Worm (Caenorhabditis elegans) whole organism, young adult: Measurements from ENCODE around the gene luc-7L3.

ENCODE experiments used
- B0019.2 ChIP-seq: fragments of 200-800 bp; sonication (Bioruptor generic); conservative IDR thresholded peaks from 2 replicates; pipeline ENCODE4 v1.3.6; 2022; ENCODE audit warnings: missing genetic modification reagents, missing genetic modification characterization, missing compliant biosample characterization
- B0261.1 ChIP-seq: sonication (generic microtip); optimal IDR thresholded peaks from 2 replicates; lab custom pipeline; 2016; ENCODE audit warnings: mild to moderate bottlenecking, missing genetic modification characterization, moderate library complexity, missing compliant biosample characterization
- C17E4.6 ChIP-seq: fragments of 200-800 bp; sonication (Bioruptor generic); IDR thresholded peaks from 2 replicates; pipeline ENCODE4 v1.3.6; 2022; ENCODE audit warnings: missing genetic modification reagents, missing genetic modification characterization, missing compliant biosample characterization
- D2030.7 ChIP-seq: fragments of 200-800 bp; sonication (Bioruptor generic); IDR thresholded peaks from 2 replicates; pipeline ENCODE4 v1.3.6; 2022; ENCODE audit warnings: missing genetic modification reagents, missing genetic modification characterization, missing compliant biosample characterization
- F37B4.10 ChIP-seq: fragments of 200-800 bp; sonication (Bioruptor generic); IDR thresholded peaks from 2 replicates; pipeline ENCODE4 v1.3.6; 2022; ENCODE audit warnings: missing genetic modification characterization, missing compliant biosample characterization
- F55B11.4 ChIP-seq: sonication (generic microtip); optimal IDR thresholded peaks from 2 replicates; lab custom pipeline; 2016; ENCODE audit warnings: missing compliant biosample characterization, missing genetic modification characterization, borderline replicate concordance; ENCODE audit not compliant: insufficient read depth
- Y53F4B.3 ChIP-seq: fragments of 200-800 bp; sonication (Bioruptor generic); IDR thresholded peaks from 2 replicates; pipeline ENCODE4 v1.3.6; 2022; ENCODE audit warnings: missing genetic modification reagents, missing genetic modification characterization, missing compliant biosample characterization
- ZK185.1 ChIP-seq: sonication (generic microtip); optimal IDR thresholded peaks from 2 replicates; lab custom pipeline; 2016; ENCODE audit warnings: mild to moderate bottlenecking, missing genetic modification characterization, missing compliant biosample characterization; ENCODE audit not compliant: poor library complexity, severe bottlenecking
- aptf-2 ChIP-seq: fragments of 200-800 bp; sonication (Bioruptor generic); conservative IDR thresholded peaks from 2 replicates; pipeline ENCODE4 v1.3.6; 2022; ENCODE audit warnings: missing genetic modification reagents, missing genetic modification characterization, missing compliant biosample characterization
- athp-1 ChIP-seq: sonication (generic microtip); optimal IDR thresholded peaks from 2 replicates; lab custom pipeline; 2017; ENCODE audit warnings: mild to moderate bottlenecking, missing genetic modification characterization, missing compliant biosample characterization
- attf-3 ChIP-seq: fragments of 200-800 bp; sonication (Bioruptor generic); conservative IDR thresholded peaks from 2 replicates; pipeline ENCODE4 v1.3.6; 2022; ENCODE audit warnings: missing genetic modification reagents, missing genetic modification characterization, missing compliant biosample characterization
- attf-5 ChIP-seq: fragments of 200-800 bp; sonication (Bioruptor generic); optimal IDR thresholded peaks from 2 replicates; lab custom pipeline; 2018; ENCODE audit warnings: mild to moderate bottlenecking, missing genetic modification characterization, missing compliant biosample characterization
- ceh-100 ChIP-seq: fragments of 200-800 bp; sonication (Bioruptor generic); IDR thresholded peaks from 2 replicates; pipeline ENCODE4 v1.3.6; 2022; ENCODE audit warnings: missing genetic modification reagents, missing genetic modification characterization, missing compliant biosample characterization
- ceh-91 ChIP-seq: fragments of 200-800 bp; sonication (Bioruptor generic); IDR thresholded peaks from 2 replicates; pipeline ENCODE4 v1.3.6; 2022; ENCODE audit warnings: missing genetic modification reagents, missing genetic modification characterization, missing compliant biosample characterization
- egl-44 ChIP-seq: fragments of 200-800 bp; sonication (Bioruptor generic); IDR thresholded peaks from 2 replicates; pipeline ENCODE4 v1.3.6; 2022; ENCODE audit warnings: missing genetic modification reagents, missing genetic modification characterization, missing compliant biosample characterization
- ets-4 ChIP-seq: fragments of 200-800 bp; sonication (Bioruptor generic); optimal IDR thresholded peaks from 2 replicates; lab custom pipeline; 2018; ENCODE audit warnings: mild to moderate bottlenecking, missing genetic modification characterization, missing compliant biosample characterization
- hmg-1.2 ChIP-seq: fragments of 200-800 bp; sonication (Bioruptor generic); IDR thresholded peaks from 2 replicates; pipeline ENCODE4 v1.3.6; 2022; ENCODE audit warnings: missing genetic modification reagents, missing genetic modification characterization, missing compliant biosample characterization
- hrde-1 ChIP-seq: sonication (generic microtip); optimal IDR thresholded peaks from 2 replicates; lab custom pipeline; 2016; ENCODE audit warnings: missing genetic modification characterization, mild to moderate bottlenecking, missing compliant biosample characterization, moderate library complexity, missing genotype, missing genetic modification reagents, borderline replicate concordance
- let-607 ChIP-seq, 2 experiments: fragments of 200-800 bp in 1 of 2; sonication (Bioruptor generic) in 1 of 2; sonication (generic microtip) in 1 of 2; optimal IDR thresholded peaks; 2 replicates each; lab custom pipeline; 2016 to 2018; ENCODE audit warnings: mild to moderate bottlenecking in 2 of 2, missing compliant biosample characterization in 2 of 2, missing genetic modification characterization in 2 of 2, moderate library complexity in 2 of 2, missing genotype in 1 of 2
- lin-40 ChIP-seq: sonication (generic microtip); optimal IDR thresholded peaks from 2 replicates; lab custom pipeline; 2016; ENCODE audit warnings: missing genetic modification characterization, mild to moderate bottlenecking, missing compliant biosample characterization, missing genotype, missing genetic modification reagents
- lsl-1 ChIP-seq: fragments of 200-800 bp; sonication (Bioruptor generic); optimal IDR thresholded peaks from 2 replicates; lab custom pipeline; 2018; ENCODE audit warnings: mild to moderate bottlenecking, missing genetic modification characterization, moderate library complexity, missing compliant biosample characterization
- madf-3 ChIP-seq: fragments of 200-800 bp; sonication (Bioruptor generic); IDR thresholded peaks from 2 replicates; pipeline ENCODE4 v1.3.6; 2022; ENCODE audit warnings: missing genetic modification reagents, missing genetic modification characterization, missing compliant biosample characterization
- mcd-1 ChIP-seq: fragments of 200-800 bp; sonication (Bioruptor generic); IDR thresholded peaks from 2 replicates; pipeline ENCODE4 v1.3.6; 2022; ENCODE audit warnings: missing genetic modification reagents, missing genetic modification characterization, missing compliant biosample characterization
- nfya-2 ChIP-seq: fragments of 200-800 bp; sonication (Bioruptor generic); IDR thresholded peaks from 2 replicates; pipeline ENCODE4 v1.3.6; 2022; ENCODE audit warnings: missing genetic modification reagents, missing genetic modification characterization, missing compliant biosample characterization
- nhr-179 ChIP-seq: sonication (generic microtip); optimal IDR thresholded peaks from 2 replicates; lab custom pipeline; 2016; ENCODE audit warnings: mild to moderate bottlenecking, missing genetic modification characterization, missing compliant biosample characterization
- nhr-80 ChIP-seq: sonication (generic microtip); optimal IDR thresholded peaks from 2 replicates; lab custom pipeline; 2016; ENCODE audit warnings: missing genetic modification characterization, missing compliant biosample characterization
- rcor-1 ChIP-seq: fragments of 200-800 bp; sonication (Bioruptor generic); IDR thresholded peaks from 2 replicates; pipeline ENCODE4 v1.3.6; 2022; ENCODE audit warnings: missing genetic modification reagents, missing genetic modification characterization, missing compliant biosample characterization
- sdz-38 ChIP-seq: sonication (generic microtip); optimal IDR thresholded peaks from 2 replicates; lab custom pipeline; 2016; ENCODE audit warnings: missing genotype, missing genetic modification characterization, missing compliant biosample characterization
- snpc-3.4 ChIP-seq: sonication (generic microtip); optimal IDR thresholded peaks from 2 replicates; lab custom pipeline; 2017; ENCODE audit warnings: missing genetic modification characterization, mild to moderate bottlenecking, missing compliant biosample characterization, antibody characterized with exemption, moderate library complexity, missing genotype, missing genetic modification reagents
- tbp1 ChIP-seq: fragments of 200-800 bp; sonication (Bioruptor generic); optimal IDR thresholded peaks from 2 replicates; lab custom pipeline; 2018; ENCODE audit warnings: mild to moderate bottlenecking, missing genetic modification characterization, missing compliant biosample characterization
- unc-130 ChIP-seq: sonication (generic microtip); optimal IDR thresholded peaks from 2 replicates; lab custom pipeline; 2016; ENCODE audit warnings: missing genetic modification reagents, missing genetic modification characterization, missing compliant biosample characterization
- unc-62 ChIP-seq: fragments of 150-350 bp; optimal IDR thresholded peaks from 2 replicates; lab custom pipeline; 2014; ENCODE audit warnings: missing biosample characterization, missing genetic modification reagents, missing genetic modification characterization
- ztf-26 ChIP-seq: sonication (generic microtip); optimal IDR thresholded peaks from 2 replicates; lab custom pipeline; 2017; ENCODE audit warnings: missing genetic modification characterization, missing compliant biosample characterization

The luc-7L3 gene

ce11 chrII:97992-98763 is at the start of gene luc-7L3, which contains the start of gene sftb-6:
TSS of gene luc-7L3 (minus strand) at chrII:98027.
TSS of gene sftb-6 (plus strand) at chrII:98404.
- no peak for TF ChIP-seq nhr-80 (tag; lab: Kevin White, UChicago)
- no peak for TF ChIP-seq ZK185.1 (tag; lab: Kevin White, UChicago)
- peak; percentile 98 for TF ChIP-seq attf-3
- TF ChIP-seq attf-5 (GFP tag; lab: Kevin White, UChicago): peak; percentile 25
- TF ChIP-seq lin-40 (tag; lab: Kevin White, UChicago): peak; percentile 58
- TF ChIP-seq, all 124 proteins: peak for 3

- TF ChIP-seq ceh-100 (GFP tag; lab: Robert Waterston, UW) (peak; percentile 67), let-607 (tag; optimal IDR thresholded peaks at IDR 0.05; lab: Kevin White, UChicago) (no peak), egl-44 (no peak)
Observed at ce11 chrII:146933-147332, 49.1 kb upstream of the luc-7L3 start, which contains the start of gene T25D3.4. TSS of gene T25D3.4 (plus strand) at chrII:147233.

ce11 chrII:135166-135565 is 37.3 kb upstream of the luc-7L3 start, which contains the start of gene K10B4.1:
TSS of gene K10B4.1 (plus strand) at chrII:135466.
- TF ChIP-seq lin-40 (tag; lab: Kevin White, UChicago): no peak
- TF ChIP-seq snpc-3.4 (tag; lab: Kevin White, UChicago): no peak
- no peak for TF ChIP-seq sdz-38 (tag; lab: Kevin White, UChicago)
- TF ChIP-seq hrde-1: no peak
- TF ChIP-seq B0261.1 (tag; lab: Kevin White, UChicago): no peak
- TF ChIP-seq B0019.2 (GFP tag; lab: Robert Waterston, UW): no peak
- TF ChIP-seq D2030.7 (GFP tag; lab: Robert Waterston, UW): no peak
- no peak for TF ChIP-seq ets-4
- TF ChIP-seq madf-3: no peak
- TF ChIP-seq C17E4.6 (GFP tag; lab: Robert Waterston, UW): no peak
- no peak for TF ChIP-seq mcd-1 (GFP tag; lab: Robert Waterston, UW)
- no peak for TF ChIP-seq tbp1 (GFP tag; lab: Kevin White, UChicago)
- no peak for TF ChIP-seq ztf-26
- no peak for TF ChIP-seq athp-1
- TF ChIP-seq nfya-2 (GFP tag; lab: Robert Waterston, UW): no peak
- no peak for TF ChIP-seq rcor-1
- no peak for TF ChIP-seq nhr-80 (tag; lab: Kevin White, UChicago)

ce11 chrII:133548-134275 is 35.9 kb upstream of the luc-7L3 start, which contains the start of gene cwn-1:
TSS of gene cwn-1 (minus strand) at chrII:133598.
- no peak for TF ChIP-seq lsl-1 (GFP tag; lab: Kevin White, UChicago)
- TF ChIP-seq nhr-179 (tag; lab: Kevin White, UChicago): no peak
- TF ChIP-seq F55B11.4 (tag; lab: Kevin White, UChicago): no peak
- TF ChIP-seq aptf-2 (GFP tag; lab: Robert Waterston, UW): no peak
- no peak for TF ChIP-seq ceh-91 (GFP tag; lab: Robert Waterston, UW)
- no peak for TF ChIP-seq F37B4.10 (GFP tag; lab: Robert Waterston, UW)
- TF ChIP-seq unc-130 (GFP tag; lab: Kevin White, UChicago): no peak
- TF ChIP-seq hmg-1.2 (GFP tag; lab: Robert Waterston, UW): no peak
- no peak for TF ChIP-seq unc-62
- no peak for TF ChIP-seq nfya-2 (GFP tag; lab: Robert Waterston, UW)
- no peak for TF ChIP-seq athp-1
- TF ChIP-seq Y53F4B.3 (GFP tag; lab: Robert Waterston, UW): no peak
